Worm (Caenorhabditis elegans): Measurements from ENCODE around the gene ula-1.
A peak's percentile ranks its signal among the peaks of the same experiment; 100 is the strongest.

The ula-1 gene

DNA sequence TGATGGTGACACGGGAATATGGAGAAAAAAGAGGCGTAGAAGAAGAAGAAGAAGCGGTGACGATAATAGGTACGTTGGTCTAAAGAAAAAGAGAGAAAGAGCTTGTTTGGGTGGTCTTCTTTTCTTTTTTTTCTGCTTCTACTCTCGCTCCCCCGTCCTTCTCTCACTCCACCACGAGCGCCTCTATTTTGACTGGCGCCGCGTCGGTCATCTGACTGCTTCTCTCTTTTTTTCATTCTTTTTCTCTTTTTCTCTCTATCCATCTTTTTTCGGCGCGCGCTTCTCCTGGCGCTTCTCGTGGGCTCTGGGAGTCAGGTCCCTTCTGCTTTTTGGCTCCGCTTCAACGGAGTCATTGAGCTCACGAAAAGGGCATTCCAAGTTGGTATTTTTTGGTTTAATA, 30.2 kb upstream of the ula-1 start (continued):
- TF ChIP-seq mdl-1 (tag; optimal IDR thresholded peaks at IDR 0.05) (peak; percentile 59 to 86), lin-13 (GFP tag; optimal IDR thresholded peaks at IDR 0.05) (no peak), madf-5 (GFP tag; IDR thresholded peaks at IDR 0.05) (no peak), F44E2.7 (GFP tag; IDR thresholded peaks at IDR 0.05) (no peak), unc-62 (GFP tag; optimal IDR thresholded peaks at IDR 0.05 in 1 of 2) (peak in 1 of 2 experiments; percentile 83), unc-62 (tag; optimal IDR thresholded peaks at IDR 0.05) (no peak)

DNA sequence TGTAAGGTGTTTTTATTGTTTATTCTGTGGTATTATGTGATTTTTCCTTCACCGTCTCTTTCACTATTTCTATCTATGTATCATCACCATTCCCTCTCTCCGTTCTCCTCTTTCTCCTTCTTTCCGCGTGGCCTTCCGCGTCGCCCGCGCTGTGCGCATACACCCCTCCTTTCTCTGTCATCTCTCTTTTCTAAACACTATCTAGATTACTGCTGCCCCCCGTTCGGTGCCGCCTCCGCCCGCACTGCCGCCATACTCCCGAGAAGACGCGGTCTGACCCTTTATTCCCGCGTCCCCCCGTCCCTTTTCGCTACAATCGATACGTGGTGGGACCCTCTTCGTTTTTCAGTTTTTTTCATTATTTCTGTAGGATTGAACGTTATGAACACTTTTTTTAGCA, 28.5 kb upstream of the ula-1 start:
- TF ChIP-seq mdl-1 (tag; optimal IDR thresholded peaks at IDR 0.05) (peak; percentile 23 to 55), madf-9 (GFP tag; conservative IDR thresholded peaks at IDR 0.05) (peak; percentile 99), daf-16 (GFP tag; optimal IDR thresholded peaks at IDR 0.05) (no peak), daf-16 (tag; optimal IDR thresholded peaks at IDR 0.05) (peak; percentile 29), aha-1 (tag) (peak; percentile 97), egl-43 (GFP tag; IDR thresholded peaks at IDR 0.05) (0 out of 2 replicates have a peak, but pooled peaks have one; percentile 55), F37D6.2 (tag; optimal IDR thresholded peaks at IDR 0.05) (no peak), mes-2 (tag; optimal IDR thresholded peaks at IDR 0.05; ENCODE audit: poor library complexity, severe bottlenecking) (peak; percentile 22), hif-1 (tag; optimal IDR thresholded peaks at IDR 0.05) (peak in 1 of 2 experiments; percentile 18), T26A8.4 (GFP tag; IDR thresholded peaks at IDR 0.05) (peak; percentile 25), hlh-11 (tag; optimal IDR thresholded peaks at IDR 0.05) (peak; percentile 47), mxl-3 (GFP tag; optimal IDR thresholded peaks at IDR 0.05) (peak; percentile 30), nhr-11 (tag; optimal IDR thresholded peaks at IDR 0.05) (no peak), hmg-1.1 (GFP tag; IDR thresholded peaks at IDR 0.05) (peak; percentile 41), pha-4 (GFP tag; IDR thresholded peaks at IDR 0.05) (0 out of 2 replicates have a peak, but pooled peaks have one; percentile 19), pha-4 (tag; optimal IDR thresholded peaks at IDR 0.05) (no peak), lin-1 (GFP tag; IDR thresholded peaks at IDR 0.05) (no peak), zag-1 (tag; optimal IDR thresholded peaks at IDR 0.05) (no peak), zfp-3 (GFP tag; conservative IDR thresholded peaks at IDR 0.05) (no peak), set-16 (GFP tag; IDR thresholded peaks at IDR 0.05) (peak; percentile 81), hlh-30 (tag; optimal IDR thresholded peaks at IDR 0.05; ENCODE audit: insufficient read depth) (peak; percentile 33), snpc-1.2 (GFP tag; IDR thresholded peaks at IDR 0.05) (0 out of 2 replicates have a peak, but pooled peaks have one; percentile 17), aly-2 (tag; optimal IDR thresholded peaks at IDR 0.05) (no peak), ceh-82 (tag; optimal IDR thresholded peaks at IDR 0.05) (no peak)

DNA sequence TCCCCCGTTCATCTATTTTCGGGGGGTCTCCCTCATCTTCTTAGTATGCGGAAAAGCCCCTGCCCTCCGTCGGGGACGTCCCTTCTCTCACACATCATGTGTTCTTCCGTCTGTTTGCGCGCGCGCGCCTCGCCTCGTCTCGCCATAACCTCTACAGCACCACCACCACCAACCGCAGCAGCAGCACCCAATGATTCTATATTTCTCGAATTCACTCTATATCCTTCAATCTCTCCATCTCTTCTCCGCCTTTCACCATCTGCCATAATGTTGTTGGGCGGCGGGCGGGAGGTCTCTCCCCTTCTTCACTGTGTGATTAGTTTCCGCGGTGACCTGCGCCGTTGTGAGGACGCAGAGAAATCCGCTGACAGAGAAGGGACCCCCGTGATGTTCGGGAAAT, 27.2 kb upstream of the ula-1 start:
- TF ChIP-seq saeg-2 (GFP tag; IDR thresholded peaks at IDR 0.05) (no peak), hif-1 (tag; optimal IDR thresholded peaks at IDR 0.05) (no peak), lin-38 (GFP tag; IDR thresholded peaks at IDR 0.05) (no peak), nhr-102 (tag; optimal IDR thresholded peaks at IDR 0.05) (no peak), nhr-25 (tag; optimal IDR thresholded peaks at IDR 0.05; ENCODE audit: borderline replicate concordance, insufficient read depth) (no peak), snpc-4 (tag; optimal IDR thresholded peaks at IDR 0.05) (no peak), mdl-1 (tag; optimal IDR thresholded peaks at IDR 0.05) (peak; percentile 11 to 34), egl-43 (GFP tag; IDR thresholded peaks at IDR 0.05) (peak; percentile 42; the same call in 1 of the 2 replicates), snpc-1.2 (GFP tag; IDR thresholded peaks at IDR 0.05) (no peak), daf-8 (GFP tag; IDR thresholded peaks at IDR 0.05) (no peak), spr-3 (GFP tag; optimal IDR thresholded peaks at IDR 0.05) (no peak), nhr-42 (GFP tag; IDR thresholded peaks at IDR 0.05) (0 out of 2 replicates have a peak, but pooled peaks have one; percentile 27), hlh-30 (tag; optimal IDR thresholded peaks at IDR 0.05; ENCODE audit: insufficient read depth) (peak; percentile 82), unc-130 (GFP tag; optimal IDR thresholded peaks at IDR 0.05) (no peak), fos-1 (tag; optimal IDR thresholded peaks at IDR 0.05) (no peak), nhr-6 (tag; optimal IDR thresholded peaks at IDR 0.05) (no peak), Y75B8A.6 (GFP tag; IDR thresholded peaks at IDR 0.05) (no peak), lin-29 (GFP tag; IDR thresholded peaks at IDR 0.05) (no peak), sdz-12 (GFP tag; optimal IDR thresholded peaks at IDR 0.05) (no peak), hmg-1.1 (GFP tag; IDR thresholded peaks at IDR 0.05) (peak; percentile 38; the same call in 1 of the 2 replicates), nhr-48 (tag; optimal IDR thresholded peaks at IDR 0.05) (no peak), daf-16 (GFP tag; optimal IDR thresholded peaks at IDR 0.05) (no peak), daf-16 (tag; optimal IDR thresholded peaks at IDR 0.05) (no peak), aha-1 (tag) (peak; percentile 98), php-3 (GFP tag; IDR thresholded peaks at IDR 0.05) (no peak), mxl-3 (GFP tag; optimal IDR thresholded peaks at IDR 0.05) (no peak), ztf-7 (tag; optimal IDR thresholded peaks at IDR 0.05) (no peak), unc-39 (tag; optimal IDR thresholded peaks at IDR 0.05) (no peak), mep-1 (tag; optimal IDR thresholded peaks at IDR 0.05) (peak; percentile 27), madf-9 (GFP tag; conservative IDR thresholded peaks at IDR 0.05) (peak; percentile 78)
